Fruit fly (Drosophila melanogaster) whole organism, pupa: ENCODE measurements around the gene CG15892.

ENCODE experiments used
- CG10348 ChIP-seq: fragments of 200-800 bp; sonication (Bioruptor generic); IDR thresholded peaks from 2 replicates; pipeline ENCODE4 v1.3.6; 2022; ENCODE audit warnings: missing biosample characterization, missing genetic modification characterization
- CG12605 ChIP-seq: fragments of 200-800 bp; sonication (Bioruptor generic); IDR thresholded peaks from 2 replicates; pipeline ENCODE4 v1.3.6; 2022; ENCODE audit warnings: missing biosample characterization, missing genetic modification characterization
- CG13204 ChIP-seq: fragments of 200-800 bp; sonication (Bioruptor generic); optimal IDR thresholded peaks from 2 replicates; lab custom pipeline; 2018; ENCODE audit warnings: missing biosample characterization, mild to moderate bottlenecking, missing genetic modification characterization, moderate library complexity
- CG14655 ChIP-seq: fragments of 200-800 bp; sonication (Bioruptor generic); optimal IDR thresholded peaks from 3 replicates; lab custom pipeline; 2017; ENCODE audit warnings: mild to moderate bottlenecking, missing biosample characterization, missing genetic modification reagents, missing genetic modification characterization
- CG15710 ChIP-seq: fragments of 200-800 bp; sonication (Bioruptor generic); optimal IDR thresholded peaks from 2 replicates; lab custom pipeline; 2018; ENCODE audit warnings: missing biosample characterization, mild to moderate bottlenecking, missing genetic modification characterization, moderate library complexity
- CG17806 ChIP-seq: fragments of 200-800 bp; sonication (Bioruptor generic); optimal IDR thresholded peaks from 2 replicates; lab custom pipeline; 2018; ENCODE audit warnings: missing biosample characterization, mild to moderate bottlenecking, missing genetic modification characterization, moderate library complexity
- CG32121 ChIP-seq: fragments of 200-800 bp; sonication (Bioruptor generic); IDR thresholded peaks from 2 replicates; pipeline ENCODE4 v1.3.6; 2022; ENCODE audit warnings: missing biosample characterization, missing genetic modification characterization
- CG34367 ChIP-seq: fragments of 200-800 bp; sonication (Bioruptor generic); optimal IDR thresholded peaks from 2 replicates; lab custom pipeline; 2018; ENCODE audit warnings: missing biosample characterization, mild to moderate bottlenecking, missing genetic modification characterization
- CG4496 ChIP-seq: fragments of 200-800 bp; sonication (Bioruptor generic); IDR thresholded peaks from 3 replicates; pipeline ENCODE4 v1.3.6; 2022; ENCODE audit warnings: missing biosample characterization, missing genetic modification characterization
- CG8159 ChIP-seq: fragments of 200-800 bp; sonication (Bioruptor generic); optimal IDR thresholded peaks from 3 replicates; lab custom pipeline; 2018; ENCODE audit warnings: missing biosample characterization, mild to moderate bottlenecking, missing genetic modification characterization, moderate library complexity
- CG8301 ChIP-seq: fragments of 200-800 bp; sonication (Bioruptor generic); optimal IDR thresholded peaks from 2 replicates; lab custom pipeline; 2018; ENCODE audit warnings: missing biosample characterization, mild to moderate bottlenecking, missing genetic modification characterization
- CG9948 ChIP-seq: fragments of 200-800 bp; sonication (Bioruptor generic); optimal IDR thresholded peaks from 2 replicates; lab custom pipeline; 2018; ENCODE audit warnings: missing biosample characterization, mild to moderate bottlenecking, missing genetic modification characterization, moderate library complexity
- D1 ChIP-seq: fragments of 200-800 bp; sonication (Bioruptor generic); optimal IDR thresholded peaks from 2 replicates; lab custom pipeline; 2018; ENCODE audit warnings: missing biosample characterization, mild to moderate bottlenecking, missing genetic modification characterization, moderate library complexity
- EcR ChIP-seq: fragments of 200-800 bp; sonication (Bioruptor generic); optimal IDR thresholded peaks from 3 replicates; lab custom pipeline; 2019; ENCODE audit warnings: missing biosample characterization, missing genetic modification characterization, mild to moderate bottlenecking, moderate library complexity, missing genetic modification reagents
- Ets98B ChIP-seq: fragments of 200-800 bp; sonication (Bioruptor generic); IDR thresholded peaks from 2 replicates; pipeline ENCODE4 v1.3.6; 2022; ENCODE audit warnings: missing biosample characterization, missing genetic modification characterization
- Pif1A ChIP-seq: fragments of 200-800 bp; sonication (Bioruptor generic); optimal IDR thresholded peaks from 3 replicates; lab custom pipeline; 2016; ENCODE audit warnings: missing biosample characterization, missing genetic modification characterization
- Pif1B ChIP-seq: fragments of 200-800 bp; sonication (Bioruptor generic); optimal IDR thresholded peaks from 3 replicates; lab custom pipeline; 2016; ENCODE audit warnings: missing biosample characterization, missing genetic modification characterization
- Snoo ChIP-seq: fragments of 200-800 bp; sonication (Bioruptor generic); optimal IDR thresholded peaks from 3 replicates; lab custom pipeline; 2017; ENCODE audit warnings: missing biosample characterization, mild to moderate bottlenecking, missing genetic modification characterization, inconsistent platforms
- fd96Ca ChIP-seq: fragments of 200-800 bp; sonication (Bioruptor generic); IDR thresholded peaks from 3 replicates; pipeline ENCODE4 v1.3.6; 2022; ENCODE audit warnings: missing biosample characterization, missing genetic modification characterization
- gl ChIP-seq: fragments of 200-800 bp; sonication (Bioruptor generic); optimal IDR thresholded peaks from 2 replicates; lab custom pipeline; 2018; ENCODE audit warnings: missing biosample characterization, mild to moderate bottlenecking, missing genetic modification characterization
- rn ChIP-seq: fragments of 200-800 bp; sonication (Bioruptor generic); IDR thresholded peaks from 2 replicates; pipeline ENCODE4 v1.3.6; 2022; ENCODE audit warnings: missing biosample characterization, missing genetic modification characterization

CG15892 gene

DNA sequence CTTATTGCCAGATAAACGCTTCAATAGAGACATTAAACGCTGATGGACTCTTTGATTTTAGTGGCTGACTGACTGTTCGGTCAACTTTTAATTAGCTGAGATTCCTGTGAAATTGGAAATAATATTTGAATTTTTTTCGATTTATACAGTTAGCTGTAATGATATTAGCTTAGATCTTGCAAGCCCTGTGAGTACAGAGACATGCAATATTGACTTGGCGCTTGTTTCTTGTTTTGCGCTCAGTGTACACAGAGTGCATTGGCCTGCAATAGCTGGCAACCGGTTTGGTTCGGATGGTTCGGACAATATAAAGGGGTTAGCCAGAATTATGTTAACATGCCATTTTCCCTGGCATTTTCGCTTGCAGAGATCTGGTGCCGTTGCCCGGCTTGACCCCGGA is 11.2 kb upstream of the CG15892 start:
- TF ChIP-seq CG12605 (no peak), CG14655 (peak; percentile 46), gl (tag; lab: Kevin White, UChicago) (no peak), CG15710 (no peak), Ets98B (no peak), Pif1B (GFP tag; lab: Kevin White, UChicago) (peak; percentile 24), CG10348 (no peak), fd96Ca (GFP tag; lab: Robert Waterston, UW) (no peak), CG34367 (tag; lab: Kevin White, UChicago) (no peak), CG4496 (GFP tag; lab: Robert Waterston, UW) (peak; percentile 48; the same call in 1 of the 3 replicates), EcR (peak; percentile 94), CG8301 (tag; lab: Kevin White, UChicago) (peak; percentile 28), CG8159 (tag; lab: Kevin White, UChicago) (no peak), Snoo (tag; lab: Kevin White, UChicago) (no peak), CG9948 (tag; lab: Kevin White, UChicago) (peak; percentile 4), CG13204 (GFP tag; lab: Kevin White, UChicago) (no peak), CG32121 (GFP tag; lab: Robert Waterston, UW) (0 out of 2 replicates have a peak, but pooled peaks have one; percentile 34), D1 (no peak), rn (GFP tag; lab: Robert Waterston, UW) (no peak), Pif1A (peak; percentile 21), CG17806 (tag; lab: Kevin White, UChicago) (no peak)

DNA sequence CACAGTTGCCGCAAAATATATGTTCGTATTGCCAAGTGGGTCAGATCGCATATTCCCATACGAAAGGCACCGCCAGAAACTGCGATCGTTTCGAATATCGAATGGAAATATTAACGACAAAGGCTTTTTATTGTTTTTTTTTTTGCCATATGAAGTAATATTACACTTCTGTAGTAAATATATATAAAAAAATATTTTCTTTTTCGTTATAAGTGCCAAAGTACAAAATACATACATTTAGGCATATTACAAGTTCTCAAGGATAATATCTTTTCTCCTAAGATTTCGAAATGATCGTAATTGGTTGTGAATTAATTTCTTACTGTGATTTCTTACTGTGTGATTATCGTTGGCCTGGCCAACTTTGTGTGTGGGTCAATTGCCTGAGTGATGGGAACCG is 10.1 kb upstream of the CG15892 start:
- TF ChIP-seq CG9948 (tag; lab: Kevin White, UChicago) (peak; percentile 14), CG8301 (tag; lab: Kevin White, UChicago) (peak; percentile 9), CG15710 (peak; percentile 10), CG32121 (GFP tag; lab: Robert Waterston, UW) (no peak; the same call in 1 of the 2 replicates)

dm6 chrX:6303675-6304074 is 9.5 kb upstream of the CG15892 start, which contains the start of gene CG3823:
CG3823 (plus strand) TSS chrX:6303975.
- no peak for TF ChIP-seq CG17806 (tag; lab: Kevin White, UChicago)
- TF ChIP-seq CG9948 (tag; lab: Kevin White, UChicago): no peak
- no peak for TF ChIP-seq EcR
- no peak for TF ChIP-seq CG14655
- no peak for TF ChIP-seq Pif1A
- no peak for TF ChIP-seq CG8301 (tag; lab: Kevin White, UChicago)
- no peak for TF ChIP-seq Snoo (tag; lab: Kevin White, UChicago)

DNA sequence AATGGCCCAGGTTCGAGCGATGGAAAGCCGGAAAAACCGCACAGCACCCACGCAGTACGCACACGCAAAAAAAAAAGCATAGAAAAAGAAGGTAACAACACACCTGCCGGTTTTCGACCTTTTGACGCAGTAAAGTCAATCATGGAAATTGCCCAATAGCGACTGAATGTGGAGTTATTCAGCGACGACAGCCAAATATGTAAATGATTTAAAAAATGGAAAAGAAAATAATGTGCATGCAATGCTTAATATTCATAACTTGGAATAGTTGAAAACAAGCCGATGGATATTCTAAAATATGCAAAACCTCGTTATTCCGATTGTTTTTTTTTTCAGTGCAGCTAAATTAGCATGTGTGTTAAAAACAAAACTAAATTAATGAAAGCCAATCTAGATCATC is 9.1 kb upstream of the CG15892 start:
- TF ChIP-seq CG15710 (no peak), gl (tag; lab: Kevin White, UChicago) (no peak), CG32121 (GFP tag; lab: Robert Waterston, UW) (no peak), Pif1A (no peak), CG14655 (no peak), Ets98B (no peak), CG10348 (no peak), rn (GFP tag; lab: Robert Waterston, UW) (no peak), CG34367 (tag; lab: Kevin White, UChicago) (no peak), CG4496 (GFP tag; lab: Robert Waterston, UW) (no peak), CG12605 (no peak), CG8301 (tag; lab: Kevin White, UChicago) (no peak), EcR (no peak), CG8159 (tag; lab: Kevin White, UChicago) (no peak), CG13204 (GFP tag; lab: Kevin White, UChicago) (no peak), fd96Ca (GFP tag; lab: Robert Waterston, UW) (no peak)
- TF ChIP-seq, all 21 proteins: peak for 0

dm6 chrX:6301052-6301451 is 6.9 kb upstream of the CG15892 start, which contains the start of gene CG12219:
CG12219 (minus strand) TSS chrX:6301285.
- TF ChIP-seq Ets98B: no peak
- no peak for TF ChIP-seq CG34367 (tag; lab: Kevin White, UChicago)
- no peak for TF ChIP-seq CG8159 (tag; lab: Kevin White, UChicago)
- TF ChIP-seq CG9948 (tag; lab: Kevin White, UChicago): no peak
- TF ChIP-seq rn (GFP tag; lab: Robert Waterston, UW): no peak
- no peak for TF ChIP-seq Snoo (tag; lab: Kevin White, UChicago)
- no peak for TF ChIP-seq CG12605
- no peak for TF ChIP-seq fd96Ca (GFP tag; lab: Robert Waterston, UW)
- no peak for TF ChIP-seq Pif1A
- TF ChIP-seq gl (tag; lab: Kevin White, UChicago): no peak
- TF ChIP-seq CG10348: no peak
- no peak for TF ChIP-seq CG14655
- TF ChIP-seq CG32121 (GFP tag; lab: Robert Waterston, UW): no peak
- no peak for TF ChIP-seq CG8301 (tag; lab: Kevin White, UChicago)

- TF ChIP-seq CG34367 (tag; lab: Kevin White, UChicago): no peak
- TF ChIP-seq Snoo (tag; lab: Kevin White, UChicago): peak; percentile 57
- TF ChIP-seq Ets98B: no peak
- peak; percentile 19 for TF ChIP-seq CG17806 (tag; lab: Kevin White, UChicago)
- TF ChIP-seq fd96Ca (GFP tag; lab: Robert Waterston, UW): peak; percentile 33; the same call in 1 of the 3 replicates
- TF ChIP-seq CG8301 (tag; lab: Kevin White, UChicago): no peak
- TF ChIP-seq CG15710: peak; percentile 53
- peak; percentile 14 for TF ChIP-seq CG9948 (tag; lab: Kevin White, UChicago)
- TF ChIP-seq, all 21 proteins: peak for 5
Observed at dm6 chrX:6295129-6295539, 991 bp upstream of the CG15892 start, which contains the start of the genes CG15891 and CG3815. CG15891 (minus strand) TSS chrX:6295345. CG3815 (plus strand) TSS chrX:6295389.
